Worm (Caenorhabditis elegans) whole organism, mixed stage, embryonic: ENCODE results near the gene Y42G9A.1.

Source experiments
- mab-5 ChIP-seq: fragments of 150-350 bp; optimal IDR thresholded peaks from 2 replicates; lab custom pipeline; 2014; ENCODE audit warnings: missing biosample characterization, missing genetic modification characterization
- unc-62 ChIP-seq: fragments of 150-350 bp; optimal IDR thresholded peaks from 2 replicates; lab custom pipeline; 2014; ENCODE audit warnings: missing biosample characterization, missing genetic modification reagents, missing genetic modification characterization

ce11 chrIII:6176172-6176571 is 26.4 kb downstream of the Y42G9A.1 start:
- TF ChIP-seq mab-5 (tag; lab: Kevin White, UChicago), result no peak
- no peak for TF ChIP-seq unc-62 (GFP tag; lab: Kevin White, UChicago)
